Worm (Caenorhabditis elegans) whole organism, dauer: ENCODE results near the gene B0302.4.

ENCODE experiments used
- unc-62 ChIP-seq: sonication (generic microtip); optimal IDR thresholded peaks from 2 replicates; lab custom pipeline; 2017; ENCODE audit warnings: missing biosample characterization, missing genetic modification reagents, missing genetic modification characterization

Gene B0302.4

DNA sequence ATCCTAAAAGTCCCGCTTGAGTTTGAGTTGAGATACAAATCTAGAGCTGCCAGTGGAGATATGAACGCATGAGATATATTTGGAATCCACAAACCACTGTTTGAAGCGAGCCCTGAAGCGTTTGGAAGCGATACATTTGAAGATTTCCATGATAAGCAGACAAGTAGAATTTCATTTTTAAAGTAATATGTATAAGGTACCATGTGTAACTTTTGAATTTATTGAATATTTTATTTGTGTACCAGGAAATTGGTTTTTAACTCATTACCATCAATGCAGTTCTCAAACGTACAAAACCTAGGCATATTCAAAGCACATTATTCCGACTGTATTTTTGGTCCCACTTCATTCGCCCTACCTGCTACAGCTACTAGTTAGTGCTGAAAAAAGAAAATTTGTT is 1.7 kb upstream of the B0302.4 start, which contains the start of gene B0302.2:
Gene B0302.2, plus strand, starts transcription at position 301 of the 400 bp plus-strand sequence.
- TF ChIP-seq unc-62 (GFP tag; lab: Kevin White, UChicago), result no peak

DNA sequence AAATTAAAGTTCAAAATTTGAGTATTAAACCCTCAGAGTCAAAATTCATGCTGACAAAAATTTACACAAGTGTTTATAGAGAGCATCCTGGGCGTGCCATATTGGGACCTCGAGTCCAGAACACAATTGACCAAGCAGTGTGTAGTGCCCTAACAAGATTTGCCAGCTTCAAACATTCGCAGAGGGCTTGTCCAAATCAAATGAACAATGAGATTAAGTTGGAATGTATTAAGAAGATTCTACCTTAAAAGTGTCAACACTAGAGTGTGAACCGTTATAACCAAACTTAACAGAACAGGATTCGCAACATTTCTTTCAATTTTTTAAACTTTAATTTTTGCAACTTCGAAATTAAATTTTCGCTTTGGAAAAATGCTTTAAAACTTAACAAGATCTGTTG is 6.2 kb downstream of the B0302.4 start:
- no peak for TF ChIP-seq unc-62 (GFP tag; lab: Kevin White, UChicago)

DNA sequence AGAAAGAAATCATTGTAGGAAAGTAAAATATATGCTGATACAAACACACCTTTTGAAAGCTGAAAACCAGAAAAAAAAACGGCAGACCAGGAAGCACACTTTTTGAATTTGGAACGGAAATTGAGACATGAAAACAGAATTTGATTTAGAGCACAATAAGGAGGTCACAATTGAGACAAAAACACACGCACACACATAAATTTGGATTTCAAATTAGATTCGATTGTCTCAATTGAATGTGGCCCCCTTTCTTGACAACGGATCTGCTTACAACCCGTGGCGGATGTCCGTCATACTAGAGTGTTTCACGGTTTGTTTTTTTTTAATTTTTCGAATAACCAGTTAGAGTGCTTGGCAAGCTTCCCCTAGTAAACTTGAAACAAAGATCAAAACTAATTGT is 8.5 kb downstream of the B0302.4 start:
- no peak for TF ChIP-seq unc-62 (GFP tag; lab: Kevin White, UChicago)

DNA sequence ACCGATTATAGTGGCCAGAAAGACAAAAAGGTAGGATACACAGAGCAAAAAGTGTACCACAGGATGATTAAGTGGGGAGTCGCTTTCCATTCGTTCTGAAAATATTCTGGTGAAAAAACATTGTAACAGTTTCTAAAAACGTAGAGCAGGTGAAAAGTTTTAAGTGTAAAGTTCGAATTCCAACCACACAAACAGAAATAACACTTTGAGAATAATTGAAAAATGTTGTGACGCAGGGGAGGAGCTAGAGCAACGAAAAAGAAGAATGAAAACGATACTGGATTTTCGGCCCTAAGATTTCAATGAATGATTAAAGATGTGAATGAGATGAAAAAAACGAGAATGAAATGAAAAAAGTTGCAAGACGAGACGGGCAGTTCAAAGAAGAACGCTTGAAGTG is 18.7 kb downstream of the B0302.4 start, which contains the start of gene npr-21:
Gene npr-21, minus strand, starts transcription at position 101 of the 400 bp plus-strand sequence.
- TF ChIP-seq unc-62 (GFP tag; lab: Kevin White, UChicago), result no peak

DNA sequence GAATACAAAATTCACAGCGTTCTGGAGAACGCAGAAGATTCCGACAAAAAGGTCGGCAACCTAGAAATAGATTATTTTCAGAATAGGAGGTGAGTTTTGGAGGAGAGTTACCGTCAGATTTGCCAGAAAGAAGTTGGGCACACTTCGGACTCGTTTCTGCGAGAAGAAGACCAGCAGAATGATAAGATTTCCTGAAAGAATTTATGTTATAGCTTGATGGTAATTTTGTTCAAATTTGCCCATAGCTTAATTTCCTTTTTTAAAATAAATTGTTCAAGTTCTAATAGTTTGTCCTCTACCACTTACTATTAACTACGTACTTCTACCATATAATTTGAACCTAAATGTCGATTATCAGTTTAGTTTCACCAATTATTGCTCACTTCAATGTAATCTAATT is 19.5 kb downstream of the B0302.4 start:
- TF ChIP-seq unc-62 (GFP tag; lab: Kevin White, UChicago), result no peak

DNA sequence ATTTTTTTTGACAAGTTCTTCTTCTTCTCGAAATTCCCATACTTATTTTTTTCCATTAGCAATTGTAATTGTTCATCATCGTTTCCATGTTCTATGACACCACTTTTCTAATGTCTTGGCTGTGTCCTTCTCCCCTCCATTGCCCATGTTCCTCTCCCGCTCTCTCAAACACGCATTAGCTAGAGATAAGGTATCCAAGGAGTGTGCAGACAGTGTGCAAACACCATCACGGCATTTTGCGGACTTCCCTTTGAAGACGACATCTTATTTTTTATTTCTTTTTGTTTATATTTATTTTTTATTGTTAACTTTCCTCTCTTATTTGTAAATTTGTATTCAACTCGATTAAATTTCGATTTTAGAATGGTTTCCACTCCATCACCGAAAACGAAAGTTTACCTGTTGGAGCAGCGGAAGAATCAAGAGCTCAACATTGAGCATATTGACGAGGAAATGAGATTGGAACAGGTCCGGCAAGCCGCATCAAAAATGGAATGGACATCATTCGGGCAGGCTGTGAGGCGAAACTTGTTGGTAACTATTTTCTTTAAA is 25.3 kb downstream of the B0302.4 start, which contains the start of gene mdt-1.2:
Gene mdt-1.2, plus strand, starts transcription at position 363 of the 552 bp plus-strand sequence.
- TF ChIP-seq unc-62 (GFP tag; lab: Kevin White, UChicago), result no peak

DNA sequence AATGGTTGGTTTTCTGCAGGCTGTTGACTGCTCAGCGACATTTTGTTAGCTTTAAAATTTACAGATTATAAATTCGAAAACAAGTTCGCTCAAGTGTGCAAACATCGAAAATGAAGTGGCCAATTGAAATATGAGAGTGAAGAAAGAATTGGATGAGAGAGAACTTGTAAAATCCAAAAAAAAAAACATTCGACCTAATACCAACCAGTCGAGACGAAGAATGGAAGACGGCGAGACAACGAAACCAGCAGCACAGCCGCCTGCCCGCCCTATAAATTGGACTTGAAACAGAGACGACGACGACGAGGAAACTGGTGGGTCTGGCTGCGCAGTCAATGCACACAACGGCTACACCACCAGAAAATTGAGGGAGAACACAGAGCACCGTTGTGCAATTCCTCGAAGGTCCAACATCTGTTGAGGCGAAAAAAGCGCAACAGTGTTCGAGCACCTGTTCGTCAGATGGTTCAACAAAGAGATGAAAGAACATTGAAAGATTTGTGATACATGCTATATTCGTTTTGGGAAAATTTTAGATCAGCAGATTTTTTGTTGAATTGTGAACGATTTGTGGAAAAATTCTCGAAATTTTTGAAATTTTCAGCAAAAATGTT is 26.6 kb downstream of the B0302.4 start, which contains the start of gene T23C6.4:
Gene T23C6.4, minus strand, starts transcription at position 51 of the 614 bp plus-strand sequence.
- no peak for TF ChIP-seq unc-62 (GFP tag; lab: Kevin White, UChicago)

DNA sequence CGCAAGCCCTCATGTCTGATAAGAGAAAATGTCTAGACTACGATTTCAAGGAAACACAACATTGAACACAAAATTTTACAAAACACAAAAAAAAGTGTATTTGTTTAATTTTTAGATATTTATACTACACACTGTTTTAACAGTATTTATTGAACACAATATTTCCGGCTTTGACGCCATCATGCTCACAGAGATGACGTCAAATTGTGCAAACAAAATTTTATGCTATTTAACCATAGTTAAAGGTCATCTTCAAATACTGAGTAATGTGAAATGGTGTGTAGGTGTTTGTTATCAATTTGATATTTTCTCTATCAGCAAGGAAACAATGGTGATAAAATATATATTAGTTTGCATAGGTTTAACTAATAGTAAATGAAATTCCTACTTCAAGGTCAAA is 30.0 kb downstream of the B0302.4 start:
- TF ChIP-seq unc-62 (GFP tag; lab: Kevin White, UChicago), result no peak

DNA sequence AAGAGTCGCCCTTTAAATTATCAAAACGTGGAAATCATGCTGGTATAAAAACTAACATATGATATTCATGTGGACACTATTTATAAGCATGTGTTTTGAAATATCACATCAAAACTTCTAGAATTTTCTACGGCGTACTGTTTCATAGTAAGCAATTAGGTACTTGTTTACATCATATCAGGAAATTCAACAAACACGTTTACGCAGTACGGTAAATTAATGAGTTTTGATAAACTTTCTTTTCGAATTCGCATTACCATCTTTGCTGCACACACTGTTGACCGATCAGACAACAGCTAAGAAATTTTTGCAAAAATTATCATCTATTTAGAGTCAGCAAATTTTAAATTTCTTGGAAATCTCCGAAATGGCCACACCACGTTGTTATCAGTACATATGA is 36.1 kb downstream of the B0302.4 start:
- TF ChIP-seq unc-62 (GFP tag; lab: Kevin White, UChicago), result no peak

DNA sequence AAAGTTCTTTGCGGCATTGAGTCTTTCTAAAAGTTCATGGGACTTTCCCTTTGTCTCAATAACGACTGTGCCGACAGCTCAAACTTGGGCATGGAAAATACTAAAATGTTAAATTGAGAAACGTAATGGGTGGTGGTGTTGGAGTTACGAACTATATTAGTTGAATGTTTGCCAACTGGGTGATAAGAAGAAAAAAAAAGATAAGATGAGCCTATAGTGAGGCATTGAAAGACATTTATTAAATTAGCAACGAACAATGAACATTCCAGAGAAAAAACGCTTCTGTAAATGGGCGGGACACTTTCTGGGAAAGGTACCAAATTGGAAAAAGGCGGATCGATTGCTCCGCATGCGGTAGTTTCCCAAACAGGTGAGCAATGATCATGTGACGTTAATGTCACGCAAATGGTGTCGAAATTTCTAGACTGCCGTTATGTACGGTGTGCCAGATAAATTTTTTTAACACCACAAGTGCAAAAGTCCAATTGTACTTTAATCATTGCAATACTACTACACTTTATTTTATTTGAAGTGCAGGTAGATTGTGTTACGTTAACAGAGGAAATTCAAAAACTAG is 37.3 kb downstream of the B0302.4 start:
- TF ChIP-seq unc-62 (GFP tag; lab: Kevin White, UChicago), result no peak

DNA sequence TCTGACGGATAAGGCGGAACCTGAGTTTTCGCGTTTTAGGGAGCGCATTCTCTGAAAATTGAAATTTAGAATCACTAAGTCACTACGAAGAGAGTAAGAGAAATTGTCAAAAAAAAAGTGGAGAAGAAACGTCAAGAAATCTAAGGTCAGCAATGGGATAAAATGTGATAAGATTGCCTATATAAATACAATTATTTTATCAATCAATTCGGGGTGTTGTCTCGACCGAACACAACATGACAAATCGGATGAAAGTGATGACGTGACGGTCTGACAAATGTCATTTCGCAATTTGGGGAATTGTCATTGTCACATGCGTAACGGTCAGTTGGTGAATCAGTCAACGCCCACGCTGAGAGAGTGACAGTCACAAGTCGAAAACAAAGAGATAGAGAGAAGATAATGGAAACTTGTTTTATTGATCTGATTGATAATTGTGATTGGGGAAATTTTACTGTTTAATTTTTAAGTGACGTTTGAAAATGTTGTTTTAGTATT is 38.5 kb downstream of the B0302.4 start, which contains the start of gene cnp-3:
Gene cnp-3, minus strand, starts transcription at position 51 of the 498 bp plus-strand sequence.
- no peak for TF ChIP-seq unc-62 (GFP tag; lab: Kevin White, UChicago)

DNA sequence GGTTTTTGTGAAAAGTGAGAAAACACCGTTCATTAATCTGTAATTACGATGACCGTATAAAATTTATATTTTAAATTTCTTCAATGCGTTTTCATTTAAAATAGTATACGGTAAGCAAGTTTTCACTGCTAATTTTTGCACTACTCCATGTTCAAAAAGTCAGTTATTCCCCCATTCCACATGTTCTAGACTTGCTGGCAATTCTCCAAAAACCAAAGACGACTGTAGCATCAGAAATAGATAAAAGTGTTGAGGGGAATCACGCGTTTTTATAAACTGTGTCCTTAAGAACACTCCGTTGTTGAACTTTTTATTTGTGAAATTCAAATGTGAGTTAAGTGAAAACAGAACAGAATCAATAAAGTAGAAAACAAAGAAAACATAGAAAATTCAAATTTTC is 40.9 kb downstream of the B0302.4 start:
- no peak for TF ChIP-seq unc-62 (GFP tag; lab: Kevin White, UChicago)

DNA sequence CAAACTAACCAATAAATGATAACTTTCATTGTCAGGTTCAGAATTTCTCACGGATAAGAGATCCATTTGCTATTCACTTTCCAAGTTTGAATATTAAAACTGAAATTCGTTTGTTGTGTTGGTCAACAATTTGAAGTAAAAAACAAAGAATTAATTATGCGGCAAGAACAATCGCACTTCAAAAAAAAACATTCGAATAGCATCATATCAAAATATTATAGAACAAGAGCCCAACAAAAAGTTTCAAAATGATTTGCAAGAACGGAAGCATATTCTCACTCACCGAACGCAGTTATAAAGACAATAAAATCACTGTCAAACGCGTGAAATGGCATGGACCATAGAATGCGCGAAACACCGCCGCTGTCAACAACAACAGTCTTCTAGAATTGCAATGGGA is 42.1 kb downstream of the B0302.4 start, which contains the start of gene K09E3.7:
Gene K09E3.7, minus strand, starts transcription at position 101 of the 400 bp plus-strand sequence.
- TF ChIP-seq unc-62 (GFP tag; lab: Kevin White, UChicago), result no peak
